Fruit fly (Drosophila melanogaster) whole organism, embryonic: ENCODE measurements around the gene CG33124.
A peak's percentile ranks its signal among the peaks of the same experiment; 100 is the strongest.

Source experiments
- ATbp ChIP-seq: fragments of 200-800 bp; sonication (Bioruptor generic); optimal IDR thresholded peaks from 2 replicates; lab custom pipeline; 2017; ENCODE audit warnings: missing biosample characterization, mild to moderate bottlenecking, missing genetic modification characterization, missing genetic modification reagents
- Abd-B ChIP-seq: fragments of 200-800 bp; sonication (Bioruptor generic); optimal IDR thresholded peaks from 2 replicates; lab custom pipeline; 2018; ENCODE audit warnings: missing biosample characterization, mild to moderate bottlenecking, missing genetic modification characterization, moderate library complexity
- Awh ChIP-seq: fragments of 200-800 bp; sonication (Bioruptor generic); IDR thresholded peaks from 2 replicates; pipeline ENCODE4, ENCODE4 v1.3.6; 2022; ENCODE audit warnings: missing biosample characterization, missing genetic modification characterization
- Bdp1 ChIP-seq: fragments of 200-800 bp; sonication (Bioruptor generic); optimal IDR thresholded peaks from 3 replicates; lab custom pipeline; 2016; ENCODE audit warnings: missing biosample characterization, missing genetic modification characterization
- CG10543 ChIP-seq: fragments of 200-800 bp; sonication (Bioruptor generic); optimal IDR thresholded peaks from 3 replicates; lab custom pipeline; 2017; ENCODE audit warnings: missing biosample characterization, mild to moderate bottlenecking, missing genetic modification characterization, moderate library complexity
- CG11085 ChIP-seq: fragments of 200-800 bp; sonication (Bioruptor generic); IDR thresholded peaks from 2 replicates; pipeline ENCODE4 v1.3.6; 2022; ENCODE audit warnings: missing biosample characterization, missing genetic modification characterization
- CG11093 ChIP-seq: fragments of 200-800 bp; sonication (Bioruptor generic); IDR thresholded peaks from 3 replicates; pipeline ENCODE4 v1.3.6; 2022; ENCODE audit warnings: missing biosample characterization, missing genetic modification characterization
- CG11696 ChIP-seq: fragments of 200-800 bp; sonication (Bioruptor generic); IDR thresholded peaks from 2 replicates; pipeline ENCODE4 v1.3.6; 2022; ENCODE audit warnings: missing biosample characterization, missing genetic modification characterization
- CG11723 ChIP-seq: fragments of 200-800 bp; sonication (Bioruptor generic); optimal IDR thresholded peaks from 2 replicates; lab custom pipeline; 2017; ENCODE audit warnings: missing biosample characterization, mild to moderate bottlenecking, missing genetic modification characterization
- CG12744 ChIP-seq: fragments of 200-800 bp; sonication (Bioruptor generic); optimal IDR thresholded peaks from 2 replicates; lab custom pipeline; 2016; ENCODE audit warnings: missing biosample characterization, missing genetic modification characterization
- CG16815 ChIP-seq: fragments of 200-800 bp; sonication (Bioruptor generic); optimal IDR thresholded peaks from 3 replicates; lab custom pipeline; 2017; ENCODE audit warnings: missing biosample characterization, mild to moderate bottlenecking, missing genetic modification characterization
- CG17385 ChIP-seq: fragments of 200-800 bp; sonication (Bioruptor generic); optimal IDR thresholded peaks from 3 replicates; lab custom pipeline; 2018; ENCODE audit warnings: missing biosample characterization, mild to moderate bottlenecking, missing genetic modification characterization
- CG17802 ChIP-seq: fragments of 200-800 bp; sonication (Bioruptor generic); optimal IDR thresholded peaks from 2 replicates; lab custom pipeline; 2018; ENCODE audit warnings: missing biosample characterization, mild to moderate bottlenecking, missing genetic modification characterization, moderate library complexity
- CG2875 ChIP-seq: fragments of 200-800 bp; sonication (Bioruptor generic); optimal IDR thresholded peaks from 2 replicates; lab custom pipeline; 2017; ENCODE audit warnings: missing biosample characterization, mild to moderate bottlenecking, missing genetic modification characterization, missing genetic modification reagents
- CG32532 ChIP-seq: fragments of 200-800 bp; sonication (Bioruptor generic); IDR thresholded peaks from 2 replicates; pipeline ENCODE4 v1.3.6; 2022; ENCODE audit warnings: missing biosample characterization, missing genetic modification characterization
- CG3407 ChIP-seq: fragments of 200-800 bp; sonication (Bioruptor generic); optimal IDR thresholded peaks from 2 replicates; lab custom pipeline; 2018; ENCODE audit warnings: missing biosample characterization, mild to moderate bottlenecking, missing genetic modification characterization
- CG4282 ChIP-seq: fragments of 200-800 bp; sonication (Bioruptor generic); optimal IDR thresholded peaks from 2 replicates; lab custom pipeline; 2016; ENCODE audit warnings: missing biosample characterization, missing genetic modification characterization
- CG6854 ChIP-seq: fragments of 200-800 bp; sonication (Bioruptor generic); optimal IDR thresholded peaks from 3 replicates; lab custom pipeline; 2017; ENCODE audit warnings: missing biosample characterization, mild to moderate bottlenecking, missing genetic modification characterization
- CG7963 ChIP-seq: fragments of 200-800 bp; sonication (Bioruptor generic); IDR thresholded peaks from 3 replicates; pipeline ENCODE4 v1.3.6; 2022; ENCODE audit warnings: missing biosample characterization, missing genetic modification characterization; ENCODE audit not compliant: partially characterized antibody
- HHEX ChIP-seq: fragments of 200-800 bp; sonication (Bioruptor generic); optimal IDR thresholded peaks from 3 replicates; lab custom pipeline; 2017; ENCODE audit warnings: missing biosample characterization, mild to moderate bottlenecking, missing genetic modification characterization, missing genetic modification reagents
- Hr3 ChIP-seq: fragments of 200-800 bp; sonication (Bioruptor generic); optimal IDR thresholded peaks from 3 replicates; lab custom pipeline; 2016; ENCODE audit warnings: missing biosample characterization, missing genetic modification characterization
- Hr78 ChIP-seq, 2 experiments: fragments of 200-800 bp in 1 of 2; fragments of >200 bp in 1 of 2; sonication (Bioruptor generic) in 1 of 2; optimal IDR thresholded peaks; 2 replicates each; lab custom pipeline; 2017 to 2019; ENCODE audit warnings: missing biosample characterization in 2 of 2, missing genetic modification characterization in 2 of 2, mild to moderate bottlenecking in 1 of 2, moderate library complexity in 1 of 2
- Jarid2 ChIP-seq: fragments of 200-800 bp; sonication (Bioruptor generic); optimal IDR thresholded peaks from 3 replicates; lab custom pipeline; 2017; ENCODE audit warnings: mild to moderate bottlenecking, missing biosample characterization, missing genetic modification reagents, missing genetic modification characterization
- Lpt ChIP-seq: fragments of >200 bp; optimal IDR thresholded peaks from 2 replicates; lab custom pipeline; 2018; ENCODE audit warnings: missing biosample characterization, missing genetic modification characterization
- MESR4 ChIP-seq: fragments of 200-800 bp; sonication (Bioruptor generic); optimal IDR thresholded peaks from 2 replicates; lab custom pipeline; 2018; ENCODE audit warnings: missing biosample characterization, mild to moderate bottlenecking, missing genetic modification characterization, moderate library complexity
- Mad ChIP-seq: fragments of 200-800 bp; sonication (Bioruptor generic); optimal IDR thresholded peaks from 2 replicates; lab custom pipeline; 2016; ENCODE audit warnings: missing biosample characterization, missing genetic modification characterization
- NFAT ChIP-seq: fragments of 200-800 bp; sonication (Bioruptor generic); IDR thresholded peaks from 2 replicates; pipeline ENCODE4 v1.3.6; 2022; ENCODE audit warnings: missing biosample characterization, missing genetic modification characterization
- Optix ChIP-seq: fragments of 200-800 bp; sonication (Bioruptor generic); IDR thresholded peaks from 3 replicates; pipeline ENCODE4 v1.3.6; 2022; ENCODE audit warnings: missing biosample characterization, missing genetic modification characterization
- Sox102F ChIP-seq: fragments of 200-800 bp; sonication (Bioruptor generic); optimal IDR thresholded peaks from 2 replicates; lab custom pipeline; 2018; ENCODE audit warnings: missing biosample characterization, mild to moderate bottlenecking, missing genetic modification characterization, moderate library complexity
- Spps ChIP-seq: fragments of 200-800 bp; sonication (Bioruptor generic); optimal IDR thresholded peaks from 2 replicates; lab custom pipeline; 2018; ENCODE audit warnings: missing biosample characterization, mild to moderate bottlenecking, missing genetic modification characterization
- Sry-δ ChIP-seq: fragments of 200-800 bp; sonication (Bioruptor generic); optimal IDR thresholded peaks from 2 replicates; lab custom pipeline; 2016; ENCODE audit warnings: missing biosample characterization, missing genetic modification characterization
- bbx ChIP-seq: fragments of 200-800 bp; sonication (Bioruptor generic); IDR thresholded peaks from 2 replicates; pipeline ENCODE4 v1.3.6; 2022; ENCODE audit warnings: missing biosample characterization, missing genetic modification characterization; ENCODE audit not compliant: partially characterized antibody
- bsh ChIP-seq, 2 experiments: fragments of 200-800 bp; sonication (Bioruptor generic); optimal IDR thresholded peaks; 2 replicates each; lab custom pipeline; 2017 to 2018; ENCODE audit warnings: mild to moderate bottlenecking in 2 of 2, missing biosample characterization in 2 of 2, missing genetic modification characterization in 2 of 2, moderate library complexity in 1 of 2
- chm ChIP-seq: fragments of 200-800 bp; sonication (Bioruptor generic); IDR thresholded peaks from 2 replicates; pipeline ENCODE4 v1.3.6; 2022; ENCODE audit warnings: missing biosample characterization, missing genetic modification characterization
- danr ChIP-seq: fragments of 200-800 bp; sonication (Bioruptor generic); IDR thresholded peaks from 2 replicates; pipeline ENCODE4 v1.3.6; 2022; ENCODE audit warnings: missing biosample characterization, missing genetic modification characterization
- dysf ChIP-seq: fragments of 200-800 bp; sonication (Bioruptor generic); IDR thresholded peaks from 3 replicates; pipeline ENCODE4 v1.3.6; 2022; ENCODE audit warnings: missing biosample characterization, missing genetic modification characterization
- en ChIP-seq: fragments of 200-800 bp; sonication (Bioruptor generic); optimal IDR thresholded peaks from 2 replicates; lab custom pipeline; 2016; ENCODE audit warnings: missing biosample characterization, missing genetic modification characterization
- ewg ChIP-seq: fragments of 200-800 bp; sonication (Bioruptor generic); optimal IDR thresholded peaks from 3 replicates; lab custom pipeline; 2017; ENCODE audit warnings: mild to moderate bottlenecking, missing biosample characterization, missing genetic modification reagents, missing genetic modification characterization
- gsb ChIP-seq: fragments of 200-800 bp; sonication (Bioruptor generic); IDR thresholded peaks from 2 replicates; pipeline ENCODE4 v1.3.6; 2022; ENCODE audit warnings: missing biosample characterization, missing genetic modification characterization
- hth ChIP-seq: fragments of >200 bp; optimal IDR thresholded peaks from 2 replicates; lab custom pipeline; 2017; ENCODE audit warnings: inconsistent platforms
- knrl ChIP-seq: fragments of 200-800 bp; sonication (Bioruptor generic); IDR thresholded peaks from 3 replicates; pipeline ENCODE4 v1.3.6; 2022; ENCODE audit warnings: missing biosample characterization, missing genetic modification characterization; ENCODE audit not compliant: partially characterized antibody
- oc ChIP-seq: fragments of 200-800 bp; sonication (Bioruptor generic); optimal IDR thresholded peaks from 2 replicates; lab custom pipeline; 2018; ENCODE audit warnings: missing biosample characterization, mild to moderate bottlenecking, missing genetic modification characterization, moderate library complexity
- odd ChIP-seq: fragments of 200-800 bp; sonication (Bioruptor generic); optimal IDR thresholded peaks from 2 replicates; lab custom pipeline; 2017; ENCODE audit warnings: missing biosample characterization, mild to moderate bottlenecking, missing genetic modification characterization
- p53 ChIP-seq: fragments of 200-800 bp; sonication (Bioruptor generic); optimal IDR thresholded peaks from 2 replicates; lab custom pipeline; 2016; ENCODE audit warnings: missing biosample characterization, missing genetic modification characterization
- pnt ChIP-seq: fragments of 200-800 bp; sonication (Bioruptor generic); optimal IDR thresholded peaks from 3 replicates; lab custom pipeline; 2016; ENCODE audit warnings: missing biosample characterization, missing genetic modification characterization
- psq ChIP-seq: fragments of 200-800 bp; sonication (Bioruptor generic); optimal IDR thresholded peaks from 2 replicates; lab custom pipeline; 2017; ENCODE audit warnings: missing biosample characterization, missing genetic modification characterization
- tin ChIP-seq: fragments of 200-800 bp; sonication (Bioruptor generic); optimal IDR thresholded peaks from 3 replicates; lab custom pipeline; 2016; ENCODE audit warnings: missing biosample characterization, missing genetic modification characterization
- tna ChIP-seq: fragments of 200-800 bp; sonication (Bioruptor generic); IDR thresholded peaks from 2 replicates; pipeline ENCODE4 v1.3.6; 2022; ENCODE audit warnings: missing biosample characterization, missing genetic modification characterization; ENCODE audit not compliant: partially characterized antibody
- trem ChIP-seq: fragments of 200-800 bp; optimal IDR thresholded peaks from 3 replicates; lab custom pipeline; 2019; ENCODE audit warnings: missing biosample characterization, mild to moderate bottlenecking, missing genetic modification characterization, moderate library complexity
- vnd ChIP-seq: fragments of 200-800 bp; sonication (Bioruptor generic); IDR thresholded peaks from 3 replicates; pipeline ENCODE4 v1.3.6; 2022; ENCODE audit warnings: missing biosample characterization, missing genetic modification characterization; ENCODE audit not compliant: partially characterized antibody
- vvl ChIP-seq: fragments of 200-800 bp; sonication (Bioruptor generic); IDR thresholded peaks from 2 replicates; pipeline ENCODE4 v1.3.6; 2022; ENCODE audit warnings: missing biosample characterization, missing genetic modification characterization

Gene CG33124

DNA sequence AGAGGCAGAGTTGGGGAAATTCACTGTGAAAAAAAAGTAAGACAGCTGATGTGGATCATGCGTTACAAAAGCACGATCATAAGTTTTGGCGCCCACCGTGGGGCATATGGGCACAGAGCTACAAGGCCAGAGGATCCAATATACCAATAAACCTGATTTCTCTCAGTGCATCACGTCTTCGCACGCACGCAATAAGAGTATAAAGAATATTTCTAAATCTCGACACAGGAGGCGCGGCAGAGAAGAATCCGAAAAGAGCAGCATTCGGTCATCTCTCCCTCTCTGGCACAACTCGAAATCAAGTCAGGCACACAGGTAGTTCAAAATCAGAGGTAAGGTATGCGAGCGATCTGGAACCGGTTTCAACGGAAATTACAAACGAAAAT lies 45.3 kb downstream of the CG33124 start (continued):
- peak; percentile 98 for TF ChIP-seq chm (GFP tag; lab: Robert Waterston, UW)
- TF ChIP-seq Hr3: peak; percentile 88
- peak; percentile 96 for TF ChIP-seq vvl (GFP tag; lab: Robert Waterston, UW)
- TF ChIP-seq CG11696 (GFP tag; lab: Robert Waterston, UW): peak; percentile 81
- TF ChIP-seq gsb: peak; percentile 75
- TF ChIP-seq CG11093: peak; percentile 88
- peak; percentile 70 for TF ChIP-seq odd (GFP tag; lab: Kevin White, UChicago)
- TF ChIP-seq hth (lab: Kevin White, UChicago): no peak
- TF ChIP-seq Abd-B (GFP tag; lab: Kevin White, UChicago): peak; percentile 82
- TF ChIP-seq CG4282 (GFP tag; lab: Kevin White, UChicago): peak; percentile 58
- peak; percentile 85 for TF ChIP-seq tin (GFP tag; lab: Kevin White, UChicago)
- peak; percentile 39 for TF ChIP-seq Sry-δ (GFP tag; lab: Kevin White, UChicago)
- peak; percentile 76 for TF ChIP-seq CG17802 (tag; lab: Kevin White, UChicago)
- no peak for TF ChIP-seq bbx (GFP tag; lab: Robert Waterston, UW)
- peak; percentile 84 for TF ChIP-seq danr
- peak; percentile 92 for TF ChIP-seq pnt (GFP tag; lab: Kevin White, UChicago)
- TF ChIP-seq CG11085 (GFP tag; lab: Robert Waterston, UW): peak; percentile 81
- TF ChIP-seq trem (tag; lab: Kevin White, UChicago): peak; percentile 90
- TF ChIP-seq Mad (GFP tag; lab: Kevin White, UChicago): peak; percentile 93
- peak; percentile 91 for TF ChIP-seq NFAT (GFP tag; lab: Robert Waterston, UW)
- TF ChIP-seq CG12744 (GFP tag; lab: Kevin White, UChicago): peak; percentile 64
- TF ChIP-seq p53 (GFP tag; lab: Kevin White, UChicago): peak; percentile 49
- peak; percentile 80 for TF ChIP-seq HHEX
- TF ChIP-seq CG2875 (GFP tag; lab: Kevin White, UChicago): peak; percentile 89
- peak; percentile 85 for TF ChIP-seq ewg (GFP tag; lab: Kevin White, UChicago)
- TF ChIP-seq CG10543 (GFP tag; lab: Kevin White, UChicago): no peak
- peak; percentile 94 to 96 for TF ChIP-seq bsh (GFP tag; optimal IDR thresholded peaks at IDR 0.05; lab: Kevin White, UChicago)
- peak; percentile 91 for TF ChIP-seq dysf (GFP tag; lab: Robert Waterston, UW)
- peak; percentile 50 for TF ChIP-seq Jarid2 (GFP tag; lab: Kevin White, UChicago)
- TF ChIP-seq tna: no peak
- peak; percentile 83 for TF ChIP-seq CG17385 (GFP tag; lab: Kevin White, UChicago)
- peak in 1 of 2 experiments; percentile 51 for TF ChIP-seq Hr78 (GFP tag; optimal IDR thresholded peaks at IDR 0.05; lab: Kevin White, UChicago)
- TF ChIP-seq Bdp1 (GFP tag; lab: Kevin White, UChicago): peak; percentile 84
- TF ChIP-seq vnd (GFP tag; lab: Robert Waterston, UW): no peak
- TF ChIP-seq Awh (GFP tag; lab: Robert Waterston, UW): peak; percentile 92
- TF ChIP-seq CG16815 (GFP tag; lab: Kevin White, UChicago): peak; percentile 96
- peak; percentile 89 for TF ChIP-seq Sox102F (GFP tag; lab: Kevin White, UChicago)
- peak; percentile 85 for TF ChIP-seq oc (tag; lab: Kevin White, UChicago)
- TF ChIP-seq CG32532 (GFP tag; lab: Robert Waterston, UW): peak; percentile 90
- TF ChIP-seq ATbp (GFP tag; lab: Kevin White, UChicago): peak; percentile 89
- no peak for TF ChIP-seq knrl (GFP tag; lab: Robert Waterston, UW)
- TF ChIP-seq CG11723 (GFP tag; lab: Kevin White, UChicago): peak; percentile 86
- peak; percentile 68 for TF ChIP-seq psq
- TF ChIP-seq CG6854: peak; percentile 62
- peak; percentile 96 for TF ChIP-seq Optix (GFP tag; lab: Robert Waterston, UW)
- peak; percentile 85 for TF ChIP-seq Spps (tag; lab: Kevin White, UChicago)
- TF ChIP-seq Lpt: no peak
- peak; percentile 84 for TF ChIP-seq CG3407 (GFP tag; lab: Kevin White, UChicago)
- no peak for TF ChIP-seq CG7963 (GFP tag; lab: Robert Waterston, UW)
- TF ChIP-seq en: peak; percentile 87
- TF ChIP-seq MESR4: peak; percentile 34
